Fruit fly (Drosophila melanogaster) S2 (cell line): ENCODE measurements around the gene CG13840.

Experiments used
- CG8478 ChIP-seq: fragments of >200 bp; optimal IDR thresholded peaks from 2 replicates; lab custom pipeline; 2018
- CTCF ChIP-seq, 2 experiments: fragments of >200 bp; optimal IDR thresholded peaks; 2 replicates each; lab custom pipeline; 2018

- TF ChIP-seq CTCF (optimal IDR thresholded peaks at IDR 0.05; lab: Kevin White, UChicago): no peak
- no peak for TF ChIP-seq CG8478 (lab: Kevin White, UChicago)
Observed at dm6 chr3R:22776457-22776856, 39.5 kb downstream of the CG13840 start.
